Worm (Caenorhabditis elegans) whole organism, L1 larva: ENCODE results near the gene F56D6.13.
A peak's percentile ranks its signal among the peaks of the same experiment; 100 is the strongest.

ENCODE experiments used
- C16A3.4 ChIP-seq: fragments of 150-350 bp; optimal IDR thresholded peaks from 2 replicates; lab custom pipeline; 2014; ENCODE audit warnings: missing biosample characterization, missing genetic modification characterization
- C34B4.2 ChIP-seq: sonication (generic microtip); optimal IDR thresholded peaks from 2 replicates; lab custom pipeline; 2017; ENCODE audit warnings: mild to moderate bottlenecking, missing genetic modification characterization, missing compliant biosample characterization
- F16B12.6 ChIP-seq: fragments of 150-350 bp; optimal IDR thresholded peaks from 2 replicates; lab custom pipeline; 2014; ENCODE audit warnings: missing biosample characterization, missing genetic modification characterization
- Y116A8C.19 ChIP-seq: sonication (generic microtip); optimal IDR thresholded peaks from 2 replicates; lab custom pipeline; 2016; ENCODE audit warnings: missing compliant biosample characterization, missing genetic modification characterization, borderline replicate concordance
- alr-1 ChIP-seq: fragments of 200-800 bp; sonication (Bioruptor generic); optimal IDR thresholded peaks from 2 replicates; lab custom pipeline; 2018; ENCODE audit warnings: borderline replicate concordance, mild to moderate bottlenecking, missing genetic modification characterization, missing compliant biosample characterization
- aly-2 ChIP-seq: fragments of 150-350 bp; optimal IDR thresholded peaks from 2 replicates; lab custom pipeline; 2014; ENCODE audit warnings: missing biosample characterization, missing genetic modification characterization
- ceh-88 ChIP-seq: fragments of 200-800 bp; sonication (Bioruptor generic); IDR thresholded peaks from 2 replicates; pipeline ENCODE4 v1.3.6; 2022; ENCODE audit warnings: missing genetic modification characterization, missing compliant biosample characterization
- ceh-90 ChIP-seq: sonication (generic microtip); optimal IDR thresholded peaks from 2 replicates; lab custom pipeline; 2016; ENCODE audit warnings: missing genetic modification characterization, missing compliant biosample characterization
- efl-1 ChIP-seq, 4 experiments: fragments of 150-350 bp; optimal IDR thresholded peaks in 3 of 4; peaks in 1 of 4; 1 replicate in 1 of 4; 2 replicates in 3 of 4; lab custom pipeline; 2014; ENCODE audit warnings: missing biosample characterization in 2 of 4, missing genetic modification characterization in 2 of 4, missing genetic modification reagents in 2 of 4
- egl-13 ChIP-seq: sonication (generic microtip); optimal IDR thresholded peaks from 2 replicates; lab custom pipeline; 2016; ENCODE audit warnings: missing genotype, missing genetic modification reagents, missing genetic modification characterization, missing compliant biosample characterization
- egl-27 ChIP-seq, 2 experiments: fragments of 150-350 bp in 1 of 2; sonication (generic microtip); optimal IDR thresholded peaks; 3 replicates each; lab custom pipeline; 2017 to 2018; ENCODE audit warnings: missing biosample characterization in 2 of 2, missing genetic modification characterization in 2 of 2, missing genetic modification reagents in 2 of 2
- fkh-10 ChIP-seq: sonication (generic microtip); optimal IDR thresholded peaks from 2 replicates; lab custom pipeline; 2017; ENCODE audit warnings: missing biosample characterization, missing genetic modification reagents, missing genetic modification characterization
- fos-1 ChIP-seq: fragments of 150-350 bp; optimal IDR thresholded peaks from 2 replicates; lab custom pipeline; 2014; ENCODE audit warnings: missing biosample characterization, missing genetic modification characterization
- grh-1 ChIP-seq: fragments of 200-800 bp; sonication (Bioruptor generic); IDR thresholded peaks from 2 replicates; pipeline ENCODE4 v1.3.6; 2022; ENCODE audit warnings: missing genetic modification reagents, missing genetic modification characterization, missing compliant biosample characterization
- hlh-4 ChIP-seq: sonication (generic microtip); optimal IDR thresholded peaks from 2 replicates; lab custom pipeline; 2016; ENCODE audit warnings: mild to moderate bottlenecking, missing genetic modification characterization, missing compliant biosample characterization
- isw-1 ChIP-seq: fragments of 200-800 bp; sonication (Bioruptor generic); IDR thresholded peaks from 2 replicates; pipeline ENCODE4 v1.3.6; 2022; ENCODE audit warnings: missing genetic modification characterization, missing compliant biosample characterization
- jun-1 ChIP-seq: fragments of 150-350 bp; optimal IDR thresholded peaks from 2 replicates; lab custom pipeline; 2014; ENCODE audit warnings: missing biosample characterization, missing genetic modification reagents, missing genetic modification characterization
- lin-13 ChIP-seq: fragments of 150-350 bp; optimal IDR thresholded peaks from 2 replicates; lab custom pipeline; 2014; ENCODE audit warnings: missing biosample characterization, missing genetic modification reagents, missing genetic modification characterization
- lin-15B ChIP-seq: fragments of 150-350 bp; sonication (generic microtip); optimal IDR thresholded peaks from 3 replicates; lab custom pipeline; 2014; ENCODE audit warnings: missing biosample characterization, missing genetic modification characterization
- lin-35 ChIP-seq, 2 experiments: fragments of 150-350 bp; optimal IDR thresholded peaks; 2 replicates each; lab custom pipeline; 2014; ENCODE audit warnings: missing biosample characterization in 2 of 2, missing genetic modification characterization in 2 of 2, missing genetic modification reagents in 2 of 2
- lir-3 ChIP-seq: sonication (generic microtip); optimal IDR thresholded peaks from 2 replicates; lab custom pipeline; 2016; ENCODE audit warnings: mild to moderate bottlenecking, missing genetic modification characterization, moderate library complexity, missing compliant biosample characterization; ENCODE audit not compliant: poor library complexity
- lsy-2 ChIP-seq, 2 experiments: fragments of 150-350 bp; optimal IDR thresholded peaks; 2 replicates each; lab custom pipeline; 2014; ENCODE audit warnings: missing biosample characterization in 2 of 2, missing genetic modification characterization in 2 of 2
- mab-9 ChIP-seq: fragments of 200-800 bp; sonication (Bioruptor generic); IDR thresholded peaks from 2 replicates; pipeline ENCODE4 v1.3.6; 2022; ENCODE audit warnings: missing genetic modification reagents, missing genetic modification characterization, missing compliant biosample characterization
- mef-2 ChIP-seq: fragments of 150-350 bp; optimal IDR thresholded peaks from 2 replicates; lab custom pipeline; 2014; ENCODE audit warnings: missing biosample characterization, missing genetic modification characterization
- mep-1 ChIP-seq: fragments of 150-350 bp; optimal IDR thresholded peaks from 2 replicates; lab custom pipeline; 2014; ENCODE audit warnings: missing biosample characterization, missing genetic modification characterization
- nhr-77 ChIP-seq: fragments of 150-350 bp; optimal IDR thresholded peaks from 2 replicates; lab custom pipeline; 2014; ENCODE audit warnings: missing biosample characterization, missing genetic modification characterization
- nhr-85 ChIP-seq: sonication (generic microtip); peaks from one replicate; lab custom pipeline; 2016; ENCODE audit warnings: missing genetic modification characterization, inconsistent platforms, missing compliant biosample characterization
- nhr-90 ChIP-seq: sonication (generic microtip); optimal IDR thresholded peaks from 2 replicates; lab custom pipeline; 2016; ENCODE audit warnings: mild to moderate bottlenecking, missing genetic modification characterization, missing compliant biosample characterization; ENCODE audit not compliant: poor library complexity
- pax-3 ChIP-seq: fragments of 200-800 bp; sonication (Bioruptor generic); optimal IDR thresholded peaks from 2 replicates; lab custom pipeline; 2018; ENCODE audit warnings: mild to moderate bottlenecking, missing genetic modification characterization, moderate library complexity, missing compliant biosample characterization
- skn-1 ChIP-seq: fragments of 150-350 bp; optimal IDR thresholded peaks from 2 replicates; lab custom pipeline; 2014; ENCODE audit warnings: missing biosample characterization, missing genetic modification characterization
- swsn-7 ChIP-seq: sonication (generic microtip); optimal IDR thresholded peaks from 2 replicates; lab custom pipeline; 2016; ENCODE audit warnings: missing genetic modification characterization, missing compliant biosample characterization
- tlp-1 ChIP-seq: fragments of 150-350 bp; optimal IDR thresholded peaks from 2 replicates; lab custom pipeline; 2014; ENCODE audit warnings: missing biosample characterization, missing genetic modification characterization
- unc-30 ChIP-seq: sonication (generic microtip); optimal IDR thresholded peaks from 2 replicates; lab custom pipeline; 2017; ENCODE audit warnings: missing biosample characterization, missing genetic modification characterization
- unc-86 ChIP-seq: sonication (generic microtip); optimal IDR thresholded peaks from 2 replicates; lab custom pipeline; 2016; ENCODE audit warnings: missing genetic modification characterization, missing compliant biosample characterization
- ztf-11 ChIP-seq, 2 experiments: sonication (generic microtip); optimal IDR thresholded peaks; 2 replicates each; lab custom pipeline; 2016 to 2017; ENCODE audit warnings: missing genetic modification characterization in 2 of 2, missing biosample characterization in 1 of 2, missing compliant biosample characterization in 1 of 2
- ztf-4 ChIP-seq: fragments of 150-350 bp; optimal IDR thresholded peaks from 2 replicates; lab custom pipeline; 2014; ENCODE audit warnings: missing biosample characterization, missing genetic modification characterization

F56D6.13 gene

ce11 chrIV:3909114-3909513, at the start of gene F56D6.13:
F56D6.13 (plus strand) TSS chrIV:3909414.
- no peak for TF ChIP-seq ztf-11 (tag; optimal IDR thresholded peaks at IDR 0.05; lab: Kevin White, UChicago)
- TF ChIP-seq ceh-88: no peak
- TF ChIP-seq fkh-10: no peak
- no peak for TF ChIP-seq mef-2 (tag; lab: Kevin White, UChicago)
- no peak for TF ChIP-seq lir-3
- TF ChIP-seq fos-1 (tag; lab: Kevin White, UChicago): no peak
- no peak for TF ChIP-seq lin-13 (GFP tag; lab: Kevin White, UChicago)
- TF ChIP-seq lsy-2 (tag; optimal IDR thresholded peaks at IDR 0.05; lab: Kevin White, UChicago): no peak
- TF ChIP-seq swsn-7 (tag; lab: Kevin White, UChicago): no peak
- no peak for TF ChIP-seq isw-1 (GFP tag; lab: Robert Waterston, UW)
- no peak for TF ChIP-seq egl-27 (tag; optimal IDR thresholded peaks at IDR 0.05; lab: Kevin White, UChicago)
- no peak for TF ChIP-seq Y116A8C.19 (tag; lab: Kevin White, UChicago)
- no peak for TF ChIP-seq skn-1 (tag; lab: Kevin White, UChicago)
- TF ChIP-seq ztf-4 (tag; lab: Kevin White, UChicago): no peak
- TF ChIP-seq C16A3.4 (tag; lab: Kevin White, UChicago): no peak
- TF ChIP-seq, all 84 proteins: peak for 0

DNA sequence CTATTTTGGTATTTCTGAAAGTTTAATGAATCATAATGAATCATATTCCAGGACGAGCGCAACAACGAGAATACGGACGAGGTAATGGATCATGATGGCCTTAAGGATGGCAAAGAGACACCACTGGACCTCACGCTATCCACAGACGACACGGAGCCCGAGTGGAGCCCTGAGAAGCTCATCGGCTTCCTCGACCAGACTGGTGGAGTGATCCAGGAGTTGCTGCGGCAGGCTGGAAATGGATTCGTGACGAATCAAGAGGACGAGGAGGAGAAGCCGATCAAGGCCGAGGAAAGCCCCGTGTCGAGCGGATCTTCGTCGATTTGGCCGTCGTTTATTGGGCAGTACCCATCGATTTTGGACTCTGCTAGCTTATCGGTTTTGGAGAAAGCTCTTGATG, 49.7 kb upstream of the F56D6.13 start:
- TF ChIP-seq unc-30 (tag; lab: Kevin White, UChicago): no peak
- no peak for TF ChIP-seq efl-1 (optimal IDR thresholded peaks at IDR 0.05; lab: Kevin White, UChicago)
- TF ChIP-seq efl-1 (GFP tag; optimal IDR thresholded peaks at IDR 0.05 in 1 of 2; lab: Kevin White, UChicago): peak in 1 of 2 experiments; percentile 75

- TF ChIP-seq skn-1 (tag; lab: Kevin White, UChicago): no peak
- TF ChIP-seq grh-1: no peak
- TF ChIP-seq C34B4.2 (tag; lab: Kevin White, UChicago): no peak
- no peak for TF ChIP-seq pax-3 (tag; lab: Kevin White, UChicago)
- no peak for TF ChIP-seq lin-35 (GFP tag; optimal IDR thresholded peaks at IDR 0.05; lab: Kevin White, UChicago)
- no peak for TF ChIP-seq lir-3
- TF ChIP-seq mab-9 (GFP tag; lab: Robert Waterston, UW): no peak
- no peak for TF ChIP-seq unc-86 (tag; lab: Kevin White, UChicago)
- no peak for TF ChIP-seq aly-2 (tag; lab: Kevin White, UChicago)
- TF ChIP-seq nhr-77: no peak
- TF ChIP-seq F16B12.6: no peak
- no peak for TF ChIP-seq ceh-90 (tag; lab: Kevin White, UChicago)
- TF ChIP-seq alr-1 (tag; lab: Kevin White, UChicago): no peak
- no peak for TF ChIP-seq jun-1 (tag; lab: Kevin White, UChicago)
- TF ChIP-seq hlh-4: no peak
- TF ChIP-seq tlp-1: no peak
- no peak for TF ChIP-seq fkh-10
- no peak for TF ChIP-seq egl-13 (tag; lab: Kevin White, UChicago)
These were observed 48.8 kb upstream of the F56D6.13 start for ce11 chrIV:3860419-3860818.

DNA sequence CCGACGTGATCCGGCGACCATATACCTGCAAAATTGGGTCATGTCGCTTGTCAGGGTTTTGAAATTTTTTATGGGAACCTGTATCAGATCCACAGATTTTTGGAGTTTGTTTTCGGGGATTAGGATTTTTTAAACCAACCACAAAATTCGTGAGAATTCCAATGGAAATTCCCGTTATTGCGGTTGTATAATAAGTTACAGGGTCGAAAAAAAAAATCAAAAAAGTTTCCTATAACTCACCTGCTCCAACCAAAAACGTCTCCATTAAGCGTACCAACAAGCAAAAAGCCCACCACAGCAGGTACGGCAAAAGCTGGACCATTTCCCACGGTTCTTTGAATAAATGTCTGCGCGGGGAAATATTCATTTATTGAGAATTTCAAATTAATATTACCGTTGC, 46.3 kb upstream of the F56D6.13 start:
- TF ChIP-seq Y116A8C.19 (tag; lab: Kevin White, UChicago) (no peak), isw-1 (GFP tag; lab: Robert Waterston, UW) (no peak), aly-2 (tag; lab: Kevin White, UChicago) (no peak), egl-27 (tag; optimal IDR thresholded peaks at IDR 0.05; lab: Kevin White, UChicago) (no peak), efl-1 (optimal IDR thresholded peaks at IDR 0.05; lab: Kevin White, UChicago) (no peak), efl-1 (GFP tag; optimal IDR thresholded peaks at IDR 0.05 in 1 of 2; lab: Kevin White, UChicago) (peak in 1 of 2 experiments; percentile 50)

DNA sequence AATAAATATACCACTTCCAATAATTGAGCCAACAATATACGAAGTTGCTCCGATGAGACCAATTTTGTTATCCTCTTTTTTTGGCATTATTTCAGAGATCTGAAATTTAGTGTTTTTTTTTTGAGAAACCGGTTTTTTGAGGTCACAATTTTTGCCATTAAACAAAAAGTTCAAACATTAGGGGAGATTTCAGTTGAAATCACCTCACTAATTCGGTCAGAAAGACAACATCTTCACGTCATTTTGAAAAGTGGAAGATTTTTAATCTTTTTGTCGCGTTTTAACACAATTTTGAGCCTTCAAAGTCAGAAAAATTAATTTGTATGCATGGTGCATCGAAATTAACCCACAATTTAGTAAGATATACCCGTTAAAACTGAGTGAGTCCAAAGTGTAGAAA, 44.3 kb upstream of the F56D6.13 start, which contains the start of gene aat-8:
aat-8 (minus strand) TSS at position 101 of the 400 bp plus-strand sequence.
- TF ChIP-seq mep-1 (tag; lab: Kevin White, UChicago) (no peak), nhr-90 (tag; lab: Kevin White, UChicago) (no peak), lin-15B (tag; lab: Kevin White, UChicago) (no peak), nhr-85 (tag; lab: Kevin White, UChicago) (peak; percentile 12)
